Worm (Caenorhabditis elegans) whole organism, L1 larva: ENCODE results near the gene nmr-1.

Experiments used
- C04F5.9 ChIP-seq: sonication (generic microtip); optimal IDR thresholded peaks from 2 replicates; lab custom pipeline; 2016; ENCODE audit warnings: missing genetic modification characterization, missing compliant biosample characterization
- C34B4.2 ChIP-seq: sonication (generic microtip); optimal IDR thresholded peaks from 2 replicates; lab custom pipeline; 2017; ENCODE audit warnings: mild to moderate bottlenecking, missing genetic modification characterization, missing compliant biosample characterization
- Y116A8C.19 ChIP-seq: sonication (generic microtip); optimal IDR thresholded peaks from 2 replicates; lab custom pipeline; 2016; ENCODE audit warnings: missing compliant biosample characterization, missing genetic modification characterization, borderline replicate concordance
- aha-1 ChIP-seq: fragments of 150-350 bp; optimal IDR thresholded peaks from 2 replicates; lab custom pipeline; 2014; ENCODE audit warnings: missing biosample characterization, missing genetic modification characterization
- alr-1 ChIP-seq: fragments of 200-800 bp; sonication (Bioruptor generic); optimal IDR thresholded peaks from 2 replicates; lab custom pipeline; 2018; ENCODE audit warnings: borderline replicate concordance, mild to moderate bottlenecking, missing genetic modification characterization, missing compliant biosample characterization
- ceh-8 ChIP-seq: fragments of 200-800 bp; sonication (Bioruptor generic); optimal IDR thresholded peaks from 2 replicates; lab custom pipeline; 2018; ENCODE audit warnings: mild to moderate bottlenecking, missing genetic modification characterization, moderate library complexity, missing compliant biosample characterization
- ceh-82 ChIP-seq, 3 experiments: fragments of 150-350 bp in 1 of 3; sonication (generic microtip) in 2 of 3; optimal IDR thresholded peaks; 2 replicates each; lab custom pipeline; 2014 to 2017; ENCODE audit warnings: missing biosample characterization in 3 of 3, missing genetic modification characterization in 3 of 3
- ceh-90 ChIP-seq: sonication (generic microtip); optimal IDR thresholded peaks from 2 replicates; lab custom pipeline; 2016; ENCODE audit warnings: missing genetic modification characterization, missing compliant biosample characterization
- ces-1 ChIP-seq: fragments of 150-350 bp; optimal IDR thresholded peaks from 2 replicates; lab custom pipeline; 2014; ENCODE audit warnings: missing biosample characterization, missing genetic modification reagents, missing genetic modification characterization
- dpl-1 ChIP-seq, 3 experiments: fragments of 150-350 bp in 2 of 3; sonication (generic microtip) in 1 of 3; optimal IDR thresholded peaks; 2 replicates each; lab custom pipeline; 2014 to 2017; ENCODE audit warnings: missing biosample characterization in 3 of 3, missing genetic modification characterization in 3 of 3, missing genetic modification reagents in 3 of 3
- dsc-1 ChIP-seq: sonication (generic microtip); optimal IDR thresholded peaks from 2 replicates; lab custom pipeline; 2016; ENCODE audit warnings: mild to moderate bottlenecking, missing genetic modification characterization, missing compliant biosample characterization
- efl-1 ChIP-seq, 4 experiments: fragments of 150-350 bp; optimal IDR thresholded peaks in 3 of 4; peaks in 1 of 4; 1 replicate in 1 of 4; 2 replicates in 3 of 4; lab custom pipeline; 2014; ENCODE audit warnings: missing biosample characterization in 2 of 4, missing genetic modification characterization in 2 of 4, missing genetic modification reagents in 2 of 4
- egl-27 ChIP-seq, 2 experiments: fragments of 150-350 bp in 1 of 2; sonication (generic microtip); optimal IDR thresholded peaks; 3 replicates each; lab custom pipeline; 2017 to 2018; ENCODE audit warnings: missing biosample characterization in 2 of 2, missing genetic modification characterization in 2 of 2, missing genetic modification reagents in 2 of 2
- fkh-8 ChIP-seq: sonication (generic microtip); optimal IDR thresholded peaks from 2 replicates; lab custom pipeline; 2016; ENCODE audit warnings: mild to moderate bottlenecking, missing genetic modification characterization, missing compliant biosample characterization
- grh-1 ChIP-seq: fragments of 200-800 bp; sonication (Bioruptor generic); IDR thresholded peaks from 2 replicates; pipeline ENCODE4 v1.3.6; 2022; ENCODE audit warnings: missing genetic modification reagents, missing genetic modification characterization, missing compliant biosample characterization
- hpl-2 ChIP-seq: fragments of 150-350 bp; optimal IDR thresholded peaks from 2 replicates; lab custom pipeline; 2014; ENCODE audit warnings: missing biosample characterization, missing genetic modification reagents, missing genetic modification characterization
- isw-1 ChIP-seq: fragments of 200-800 bp; sonication (Bioruptor generic); IDR thresholded peaks from 2 replicates; pipeline ENCODE4 v1.3.6; 2022; ENCODE audit warnings: missing genetic modification characterization, missing compliant biosample characterization
- lin-15B ChIP-seq: fragments of 150-350 bp; sonication (generic microtip); optimal IDR thresholded peaks from 3 replicates; lab custom pipeline; 2014; ENCODE audit warnings: missing biosample characterization, missing genetic modification characterization
- lin-39 ChIP-seq: fragments of 150-350 bp; optimal IDR thresholded peaks from 2 replicates; lab custom pipeline; 2014; ENCODE audit warnings: missing biosample characterization, missing genetic modification reagents, missing genetic modification characterization
- lir-3 ChIP-seq: sonication (generic microtip); optimal IDR thresholded peaks from 2 replicates; lab custom pipeline; 2016; ENCODE audit warnings: mild to moderate bottlenecking, missing genetic modification characterization, moderate library complexity, missing compliant biosample characterization; ENCODE audit not compliant: poor library complexity
- lsy-2 ChIP-seq, 2 experiments: fragments of 150-350 bp; optimal IDR thresholded peaks; 2 replicates each; lab custom pipeline; 2014; ENCODE audit warnings: missing biosample characterization in 2 of 2, missing genetic modification characterization in 2 of 2
- mef-2 ChIP-seq: fragments of 150-350 bp; optimal IDR thresholded peaks from 2 replicates; lab custom pipeline; 2014; ENCODE audit warnings: missing biosample characterization, missing genetic modification characterization
- nhr-11 ChIP-seq: fragments of 150-350 bp; optimal IDR thresholded peaks from 2 replicates; lab custom pipeline; 2014; ENCODE audit warnings: missing biosample characterization, missing genetic modification characterization
- nhr-19 ChIP-seq: fragments of 200-800 bp; sonication (Bioruptor generic); conservative IDR thresholded peaks from 2 replicates; pipeline ENCODE4 v1.3.6; 2022; ENCODE audit warnings: missing genetic modification characterization, missing compliant biosample characterization
- nhr-47 ChIP-seq: sonication (generic microtip); optimal IDR thresholded peaks from 2 replicates; lab custom pipeline; 2016; ENCODE audit warnings: mild to moderate bottlenecking, missing genetic modification characterization, moderate library complexity, missing compliant biosample characterization
- nhr-71 ChIP-seq: sonication (generic microtip); optimal IDR thresholded peaks from 2 replicates; lab custom pipeline; 2016; ENCODE audit warnings: mild to moderate bottlenecking, missing genetic modification characterization, moderate library complexity, missing compliant biosample characterization
- nhr-84 ChIP-seq: sonication (generic microtip); optimal IDR thresholded peaks from 2 replicates; lab custom pipeline; 2017; ENCODE audit warnings: missing biosample characterization, missing genetic modification characterization
- nhr-90 ChIP-seq: sonication (generic microtip); optimal IDR thresholded peaks from 2 replicates; lab custom pipeline; 2016; ENCODE audit warnings: mild to moderate bottlenecking, missing genetic modification characterization, missing compliant biosample characterization; ENCODE audit not compliant: poor library complexity
- pag-3 ChIP-seq: sonication (generic microtip); optimal IDR thresholded peaks from 2 replicates; lab custom pipeline; 2017; ENCODE audit warnings: missing genetic modification characterization, mild to moderate bottlenecking, missing compliant biosample characterization, antibody characterized with exemption, borderline replicate concordance; ENCODE audit not compliant: insufficient read depth
- rnt-1 ChIP-seq: sonication (generic microtip); optimal IDR thresholded peaks from 2 replicates; lab custom pipeline; 2016; ENCODE audit warnings: mild to moderate bottlenecking, missing genetic modification characterization, moderate library complexity, missing compliant biosample characterization
- skn-1 ChIP-seq: fragments of 150-350 bp; optimal IDR thresholded peaks from 2 replicates; lab custom pipeline; 2014; ENCODE audit warnings: missing biosample characterization, missing genetic modification characterization
- snu-23 ChIP-seq: sonication (generic microtip); optimal IDR thresholded peaks from 2 replicates; lab custom pipeline; 2016; ENCODE audit warnings: missing genetic modification characterization, missing compliant biosample characterization
- sox-4 ChIP-seq: sonication (generic microtip); optimal IDR thresholded peaks from 2 replicates; lab custom pipeline; 2016; ENCODE audit warnings: missing genetic modification characterization, missing compliant biosample characterization
- sup-37 ChIP-seq: fragments of 200-800 bp; sonication (Bioruptor generic); optimal IDR thresholded peaks from 2 replicates; lab custom pipeline; 2018; ENCODE audit warnings: mild to moderate bottlenecking, missing genetic modification characterization, missing compliant biosample characterization
- swsn-7 ChIP-seq: sonication (generic microtip); optimal IDR thresholded peaks from 2 replicates; lab custom pipeline; 2016; ENCODE audit warnings: missing genetic modification characterization, missing compliant biosample characterization
- tlp-1 ChIP-seq: fragments of 150-350 bp; optimal IDR thresholded peaks from 2 replicates; lab custom pipeline; 2014; ENCODE audit warnings: missing biosample characterization, missing genetic modification characterization
- unc-98 ChIP-seq: fragments of 200-800 bp; sonication (Bioruptor generic); IDR thresholded peaks from 2 replicates; pipeline ENCODE4 v1.3.6; 2022; ENCODE audit warnings: missing genetic modification characterization, missing compliant biosample characterization
- zag-1 ChIP-seq: fragments of 150-350 bp; optimal IDR thresholded peaks from 2 replicates; lab custom pipeline; 2014; ENCODE audit warnings: missing biosample characterization, missing genetic modification characterization
- zip-4 ChIP-seq: fragments of 200-800 bp; sonication (Bioruptor generic); optimal IDR thresholded peaks from 2 replicates; lab custom pipeline; 2018; ENCODE audit warnings: mild to moderate bottlenecking, missing genetic modification characterization, moderate library complexity, missing compliant biosample characterization
- ztf-11 ChIP-seq, 2 experiments: sonication (generic microtip); optimal IDR thresholded peaks; 2 replicates each; lab custom pipeline; 2016 to 2017; ENCODE audit warnings: missing genetic modification characterization in 2 of 2, missing biosample characterization in 1 of 2, missing compliant biosample characterization in 1 of 2
- ztf-4 ChIP-seq: fragments of 150-350 bp; optimal IDR thresholded peaks from 2 replicates; lab custom pipeline; 2014; ENCODE audit warnings: missing biosample characterization, missing genetic modification characterization

nmr-1 gene

DNA sequence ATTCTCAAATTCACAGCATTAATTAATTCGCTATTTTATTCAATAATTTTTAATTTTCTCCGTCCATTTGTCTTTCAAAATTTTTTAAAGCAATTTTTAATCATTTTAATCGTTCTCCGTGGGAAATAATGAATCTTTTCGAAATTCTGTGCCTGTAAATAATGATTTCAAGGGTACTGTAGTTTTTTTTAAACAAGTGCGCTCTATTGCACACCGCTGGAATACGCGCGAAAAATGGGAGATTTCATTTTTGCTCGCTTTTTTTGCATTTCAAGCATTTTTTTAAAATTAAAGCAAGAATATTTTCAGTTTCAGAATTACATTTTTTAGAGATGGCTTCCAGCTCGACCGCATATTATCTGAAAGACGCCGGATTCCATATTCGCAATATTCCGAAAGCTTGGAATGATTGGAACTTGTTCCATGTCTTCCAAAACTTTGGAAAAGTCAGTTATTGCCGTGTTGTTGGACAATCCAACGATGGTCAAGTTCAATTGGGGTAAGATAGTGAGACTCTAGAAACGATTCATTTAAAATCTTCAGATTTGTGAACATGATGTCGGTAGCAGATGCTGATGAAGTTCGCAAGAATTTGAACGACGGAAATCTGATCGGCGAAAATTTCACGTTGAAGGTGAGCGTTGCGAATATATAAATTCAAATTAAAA lies 25.3 kb downstream of the nmr-1 start, which contains the start of gene tofu-6 (continued):
- TF ChIP-seq grh-1 (GFP tag; lab: Robert Waterston, UW) (no peak), lsy-2 (tag; optimal IDR thresholded peaks at IDR 0.05; lab: Kevin White, UChicago) (peak; percentile 64 to 95), dsc-1 (tag; lab: Kevin White, UChicago) (no peak), sox-4 (tag; lab: Kevin White, UChicago) (no peak), ces-1 (no peak), ztf-4 (tag; lab: Kevin White, UChicago) (no peak), hpl-2 (no peak), isw-1 (GFP tag; lab: Robert Waterston, UW) (no peak), skn-1 (tag; lab: Kevin White, UChicago) (no peak), nhr-11 (tag; lab: Kevin White, UChicago) (no peak), zip-4 (no peak), unc-98 (GFP tag; lab: Robert Waterston, UW) (no peak), nhr-84 (tag; lab: Kevin White, UChicago) (no peak), sup-37 (no peak), egl-27 (tag; optimal IDR thresholded peaks at IDR 0.05; lab: Kevin White, UChicago) (no peak), nhr-47 (tag; lab: Kevin White, UChicago) (no peak), pag-3 (no peak), efl-1 (optimal IDR thresholded peaks at IDR 0.05; lab: Kevin White, UChicago) (peak; percentile 69 to 73), efl-1 (GFP tag; optimal IDR thresholded peaks at IDR 0.05 in 1 of 2; lab: Kevin White, UChicago) (peak; percentile 71 to 95), lin-39 (tag; lab: Kevin White, UChicago) (no peak), lin-15B (peak; percentile 10), nhr-71 (tag; lab: Kevin White, UChicago) (no peak), swsn-7 (tag; lab: Kevin White, UChicago) (no peak), nhr-90 (tag; lab: Kevin White, UChicago) (no peak), snu-23 (GFP tag; lab: Kevin White, UChicago) (no peak), lir-3 (tag; lab: Kevin White, UChicago) (no peak), rnt-1 (tag; lab: Kevin White, UChicago) (no peak), C34B4.2 (no peak), nhr-19 (GFP tag; lab: Robert Waterston, UW) (no peak), aha-1 (tag; lab: Kevin White, UChicago) (no peak), zag-1 (tag; lab: Kevin White, UChicago) (no peak), ceh-82 (tag; optimal IDR thresholded peaks at IDR 0.05; lab: Kevin White, UChicago) (no peak), fkh-8 (no peak), alr-1 (tag; lab: Kevin White, UChicago) (no peak), Y116A8C.19 (tag; lab: Kevin White, UChicago) (no peak), ceh-90 (tag; lab: Kevin White, UChicago) (no peak), dpl-1 (GFP tag; optimal IDR thresholded peaks at IDR 0.05; lab: Kevin White, UChicago) (peak; percentile 55 to 80 (median 62)), mef-2 (tag; lab: Kevin White, UChicago) (no peak), ceh-8 (GFP tag; lab: Kevin White, UChicago) (no peak), tlp-1 (tag; lab: Kevin White, UChicago) (no peak), ztf-11 (tag; optimal IDR thresholded peaks at IDR 0.05; lab: Kevin White, UChicago) (no peak), C04F5.9 (tag; lab: Kevin White, UChicago) (no peak)
